Worm (Caenorhabditis elegans) whole organism, L1 larva: Measurements from ENCODE around the gene T26E4.4.

Experiments
- C16A3.4 ChIP-seq: fragments of 150-350 bp; optimal IDR thresholded peaks from 2 replicates; lab custom pipeline; 2014; ENCODE audit warnings: missing biosample characterization, missing genetic modification characterization
- F16B12.6 ChIP-seq: fragments of 150-350 bp; optimal IDR thresholded peaks from 2 replicates; lab custom pipeline; 2014; ENCODE audit warnings: missing biosample characterization, missing genetic modification characterization
- aha-1 ChIP-seq: fragments of 150-350 bp; optimal IDR thresholded peaks from 2 replicates; lab custom pipeline; 2014; ENCODE audit warnings: missing biosample characterization, missing genetic modification characterization
- alr-1 ChIP-seq: fragments of 200-800 bp; sonication (Bioruptor generic); optimal IDR thresholded peaks from 2 replicates; lab custom pipeline; 2018; ENCODE audit warnings: borderline replicate concordance, mild to moderate bottlenecking, missing genetic modification characterization, missing compliant biosample characterization
- aly-2 ChIP-seq: fragments of 150-350 bp; optimal IDR thresholded peaks from 2 replicates; lab custom pipeline; 2014; ENCODE audit warnings: missing biosample characterization, missing genetic modification characterization
- ama-1 ChIP-seq: fragments of 150-350 bp; optimal IDR thresholded peaks from 2 replicates; lab custom pipeline; 2014
- ceh-63 ChIP-seq: fragments of 200-800 bp; sonication (Bioruptor generic); optimal IDR thresholded peaks from 2 replicates; lab custom pipeline; 2018; ENCODE audit warnings: mild to moderate bottlenecking, missing genetic modification characterization, missing compliant biosample characterization
- ceh-90 ChIP-seq: sonication (generic microtip); optimal IDR thresholded peaks from 2 replicates; lab custom pipeline; 2016; ENCODE audit warnings: missing genetic modification characterization, missing compliant biosample characterization
- efl-1 ChIP-seq, 4 experiments: fragments of 150-350 bp; optimal IDR thresholded peaks in 3 of 4; peaks in 1 of 4; 1 replicate in 1 of 4; 2 replicates in 3 of 4; lab custom pipeline; 2014; ENCODE audit warnings: missing biosample characterization in 2 of 4, missing genetic modification characterization in 2 of 4, missing genetic modification reagents in 2 of 4
- egl-13 ChIP-seq: sonication (generic microtip); optimal IDR thresholded peaks from 2 replicates; lab custom pipeline; 2016; ENCODE audit warnings: missing genotype, missing genetic modification reagents, missing genetic modification characterization, missing compliant biosample characterization
- elt-3 ChIP-seq, 6 experiments: fragments of 150-350 bp in 1 of 6; sonication (generic microtip); optimal IDR thresholded peaks; 2 replicates each; lab custom pipeline; 2017 to 2018; ENCODE audit warnings: missing biosample characterization in 6 of 6, missing genetic modification characterization in 6 of 6, inconsistent platforms in 1 of 6
- ets-5 ChIP-seq: fragments of 200-800 bp; sonication (Bioruptor generic); IDR thresholded peaks from 2 replicates; pipeline ENCODE4 v1.3.6; 2022; ENCODE audit warnings: missing genetic modification characterization, missing compliant biosample characterization
- fkh-4 ChIP-seq: sonication (generic microtip); optimal IDR thresholded peaks from 2 replicates; lab custom pipeline; 2016; ENCODE audit warnings: missing compliant biosample characterization, missing genetic modification characterization, borderline replicate concordance
- fkh-8 ChIP-seq: sonication (generic microtip); optimal IDR thresholded peaks from 2 replicates; lab custom pipeline; 2016; ENCODE audit warnings: mild to moderate bottlenecking, missing genetic modification characterization, missing compliant biosample characterization
- fos-1 ChIP-seq: fragments of 150-350 bp; optimal IDR thresholded peaks from 2 replicates; lab custom pipeline; 2014; ENCODE audit warnings: missing biosample characterization, missing genetic modification characterization
- grh-1 ChIP-seq: fragments of 200-800 bp; sonication (Bioruptor generic); IDR thresholded peaks from 2 replicates; pipeline ENCODE4 v1.3.6; 2022; ENCODE audit warnings: missing genetic modification reagents, missing genetic modification characterization, missing compliant biosample characterization
- hlh-17 ChIP-seq: fragments of 200-800 bp; sonication (Bioruptor generic); optimal IDR thresholded peaks from 2 replicates; lab custom pipeline; 2018; ENCODE audit warnings: missing genetic modification characterization, mild to moderate bottlenecking, missing compliant biosample characterization, moderate library complexity, borderline replicate concordance
- hpl-2 ChIP-seq: fragments of 150-350 bp; optimal IDR thresholded peaks from 2 replicates; lab custom pipeline; 2014; ENCODE audit warnings: missing biosample characterization, missing genetic modification reagents, missing genetic modification characterization
- lin-15B ChIP-seq: fragments of 150-350 bp; sonication (generic microtip); optimal IDR thresholded peaks from 3 replicates; lab custom pipeline; 2014; ENCODE audit warnings: missing biosample characterization, missing genetic modification characterization
- lir-3 ChIP-seq: sonication (generic microtip); optimal IDR thresholded peaks from 2 replicates; lab custom pipeline; 2016; ENCODE audit warnings: mild to moderate bottlenecking, missing genetic modification characterization, moderate library complexity, missing compliant biosample characterization; ENCODE audit not compliant: poor library complexity
- mab-9 ChIP-seq: fragments of 200-800 bp; sonication (Bioruptor generic); IDR thresholded peaks from 2 replicates; pipeline ENCODE4 v1.3.6; 2022; ENCODE audit warnings: missing genetic modification reagents, missing genetic modification characterization, missing compliant biosample characterization
- mdl-1 ChIP-seq, 2 experiments: fragments of 150-350 bp; optimal IDR thresholded peaks; 2 replicates each; lab custom pipeline; 2014 to 2017; ENCODE audit warnings: missing biosample characterization in 2 of 2, missing genetic modification characterization in 2 of 2, inconsistent platforms in 1 of 2
- nhr-11 ChIP-seq: fragments of 150-350 bp; optimal IDR thresholded peaks from 2 replicates; lab custom pipeline; 2014; ENCODE audit warnings: missing biosample characterization, missing genetic modification characterization
- nhr-20 ChIP-seq: sonication (generic microtip); optimal IDR thresholded peaks from 2 replicates; lab custom pipeline; 2016; ENCODE audit warnings: mild to moderate bottlenecking, missing genetic modification characterization, missing compliant biosample characterization
- nhr-237 ChIP-seq: fragments of 150-350 bp; optimal IDR thresholded peaks from 2 replicates; lab custom pipeline; 2014; ENCODE audit warnings: missing biosample characterization, missing genetic modification characterization
- nhr-47 ChIP-seq: sonication (generic microtip); optimal IDR thresholded peaks from 2 replicates; lab custom pipeline; 2016; ENCODE audit warnings: mild to moderate bottlenecking, missing genetic modification characterization, moderate library complexity, missing compliant biosample characterization
- nhr-77 ChIP-seq: fragments of 150-350 bp; optimal IDR thresholded peaks from 2 replicates; lab custom pipeline; 2014; ENCODE audit warnings: missing biosample characterization, missing genetic modification characterization
- nhr-84 ChIP-seq: sonication (generic microtip); optimal IDR thresholded peaks from 2 replicates; lab custom pipeline; 2017; ENCODE audit warnings: missing biosample characterization, missing genetic modification characterization
- pag-3 ChIP-seq: sonication (generic microtip); optimal IDR thresholded peaks from 2 replicates; lab custom pipeline; 2017; ENCODE audit warnings: missing genetic modification characterization, mild to moderate bottlenecking, missing compliant biosample characterization, antibody characterized with exemption, borderline replicate concordance; ENCODE audit not compliant: insufficient read depth
- pax-3 ChIP-seq: fragments of 200-800 bp; sonication (Bioruptor generic); optimal IDR thresholded peaks from 2 replicates; lab custom pipeline; 2018; ENCODE audit warnings: mild to moderate bottlenecking, missing genetic modification characterization, moderate library complexity, missing compliant biosample characterization
- pqm-1 ChIP-seq: sonication (generic microtip); optimal IDR thresholded peaks from 3 replicates; lab custom pipeline; 2017; ENCODE audit warnings: missing biosample characterization, missing genetic modification characterization
- snpc-4 ChIP-seq: fragments of 150-350 bp; optimal IDR thresholded peaks from 2 replicates; lab custom pipeline; 2014; ENCODE audit warnings: missing biosample characterization, missing genetic modification characterization
- snu-23 ChIP-seq: sonication (generic microtip); optimal IDR thresholded peaks from 2 replicates; lab custom pipeline; 2016; ENCODE audit warnings: missing genetic modification characterization, missing compliant biosample characterization
- sox-4 ChIP-seq: sonication (generic microtip); optimal IDR thresholded peaks from 2 replicates; lab custom pipeline; 2016; ENCODE audit warnings: missing genetic modification characterization, missing compliant biosample characterization
- sptf-1 ChIP-seq: fragments of 150-350 bp; optimal IDR thresholded peaks from 2 replicates; lab custom pipeline; 2014; ENCODE audit warnings: missing biosample characterization, missing genetic modification characterization
- sup-37 ChIP-seq: fragments of 200-800 bp; sonication (Bioruptor generic); optimal IDR thresholded peaks from 2 replicates; lab custom pipeline; 2018; ENCODE audit warnings: mild to moderate bottlenecking, missing genetic modification characterization, missing compliant biosample characterization
- swsn-7 ChIP-seq: sonication (generic microtip); optimal IDR thresholded peaks from 2 replicates; lab custom pipeline; 2016; ENCODE audit warnings: missing genetic modification characterization, missing compliant biosample characterization
- tlp-1 ChIP-seq: fragments of 150-350 bp; optimal IDR thresholded peaks from 2 replicates; lab custom pipeline; 2014; ENCODE audit warnings: missing biosample characterization, missing genetic modification characterization
- unc-130 ChIP-seq: fragments of 150-350 bp; optimal IDR thresholded peaks from 2 replicates; lab custom pipeline; 2017; ENCODE audit warnings: missing biosample characterization, missing genetic modification characterization, inconsistent platforms
- unc-30 ChIP-seq: sonication (generic microtip); optimal IDR thresholded peaks from 2 replicates; lab custom pipeline; 2017; ENCODE audit warnings: missing biosample characterization, missing genetic modification characterization
- unc-62 ChIP-seq: fragments of 150-350 bp; optimal IDR thresholded peaks from 2 replicates; lab custom pipeline; 2014; ENCODE audit warnings: missing biosample characterization, missing genetic modification reagents, missing genetic modification characterization
- ztf-11 ChIP-seq, 2 experiments: sonication (generic microtip); optimal IDR thresholded peaks; 2 replicates each; lab custom pipeline; 2016 to 2017; ENCODE audit warnings: missing genetic modification characterization in 2 of 2, missing biosample characterization in 1 of 2, missing compliant biosample characterization in 1 of 2

The T26E4.4 gene

ce11 chrV:15766122-15766594 is 26.2 kb downstream of the T26E4.4 start, which contains the start of the genes haf-3 and F57A10.2 (continued):
- peak; percentile 97 to 99 for TF ChIP-seq efl-1 (optimal IDR thresholded peaks at IDR 0.05; lab: Kevin White, UChicago)
- peak; percentile 99 to 100 for TF ChIP-seq efl-1 (GFP tag; optimal IDR thresholded peaks at IDR 0.05 in 1 of 2; lab: Kevin White, UChicago)
- peak; percentile 53 for TF ChIP-seq ama-1 (lab: Kevin White, UChicago)
- TF ChIP-seq nhr-20 (tag; lab: Kevin White, UChicago): peak; percentile 95
- TF ChIP-seq swsn-7 (tag; lab: Kevin White, UChicago): peak; percentile 95
- TF ChIP-seq hlh-17: no peak
- TF ChIP-seq nhr-47 (tag; lab: Kevin White, UChicago): peak; percentile 97
- TF ChIP-seq hpl-2: peak; percentile 11
- no peak for TF ChIP-seq unc-30
- peak; percentile 54 for TF ChIP-seq aha-1 (tag; lab: Kevin White, UChicago)
- TF ChIP-seq tlp-1 (tag; lab: Kevin White, UChicago): no peak
- peak; percentile 87 for TF ChIP-seq sox-4 (tag; lab: Kevin White, UChicago)
- peak; percentile 60 for TF ChIP-seq ceh-90 (tag; lab: Kevin White, UChicago)
- TF ChIP-seq unc-62 (GFP tag; lab: Kevin White, UChicago): no peak
- TF ChIP-seq pax-3 (tag; lab: Kevin White, UChicago): peak; percentile 80
- peak; percentile 82 for TF ChIP-seq nhr-77
- peak; percentile 82 for TF ChIP-seq fos-1
- TF ChIP-seq fkh-8 (tag; lab: Kevin White, UChicago): peak; percentile 92
- peak; percentile 90 for TF ChIP-seq C16A3.4 (tag; lab: Kevin White, UChicago)
- no peak for TF ChIP-seq ceh-63 (GFP tag; lab: Kevin White, UChicago)
- no peak for TF ChIP-seq nhr-84 (tag; lab: Kevin White, UChicago)
- peak; percentile 4 to 83 for TF ChIP-seq ztf-11 (tag; optimal IDR thresholded peaks at IDR 0.05; lab: Kevin White, UChicago)
- TF ChIP-seq fkh-4 (tag; lab: Kevin White, UChicago): peak; percentile 72
- peak in 5 of 6 experiments; percentile 25 to 90 (median 45) for TF ChIP-seq elt-3 (tag; optimal IDR thresholded peaks at IDR 0.05; lab: Kevin White, UChicago)
- no peak for TF ChIP-seq pqm-1 (tag; lab: Kevin White, UChicago)
- peak; percentile 50 for TF ChIP-seq nhr-237 (tag; lab: Kevin White, UChicago)
- TF ChIP-seq grh-1 (GFP tag; lab: Robert Waterston, UW): peak; percentile 93
- peak in 1 of 2 experiments; percentile 88 for TF ChIP-seq mdl-1 (tag; optimal IDR thresholded peaks at IDR 0.05; lab: Kevin White, UChicago)
- peak; percentile 92 for TF ChIP-seq snpc-4 (tag; lab: Kevin White, UChicago)
- TF ChIP-seq lir-3 (tag; lab: Kevin White, UChicago): peak; percentile 76
- peak; percentile 88 for TF ChIP-seq lin-15B
- TF ChIP-seq snu-23 (GFP tag; lab: Kevin White, UChicago): peak; percentile 97
- TF ChIP-seq F16B12.6 (tag; lab: Kevin White, UChicago): peak; percentile 66
- no peak for TF ChIP-seq pag-3 (tag; lab: Kevin White, UChicago)
- peak; percentile 80 for TF ChIP-seq sup-37 (GFP tag; lab: Kevin White, UChicago)
- TF ChIP-seq, all 84 proteins: peak for 66

ce11 chrV:15758449-15758848 is 33.9 kb downstream of the T26E4.4 start, which contains the start of gene str-9:
str-9 (plus strand) TSS chrV:15758749.
- TF ChIP-seq ets-5 (GFP tag; lab: Robert Waterston, UW) (no peak), mab-9 (no peak), unc-130 (tag; lab: Kevin White, UChicago) (no peak), nhr-47 (tag; lab: Kevin White, UChicago) (no peak), nhr-11 (tag; lab: Kevin White, UChicago) (no peak), aly-2 (no peak), sptf-1 (tag; lab: Kevin White, UChicago) (no peak), snu-23 (GFP tag; lab: Kevin White, UChicago) (no peak), nhr-237 (tag; lab: Kevin White, UChicago) (no peak), sox-4 (tag; lab: Kevin White, UChicago) (no peak), alr-1 (tag; lab: Kevin White, UChicago) (no peak), tlp-1 (tag; lab: Kevin White, UChicago) (no peak), egl-13 (tag; lab: Kevin White, UChicago) (no peak), fos-1 (no peak), nhr-20 (tag; lab: Kevin White, UChicago) (no peak), ceh-90 (tag; lab: Kevin White, UChicago) (no peak)
